Fruit fly (Drosophila melanogaster) whole organism, embryonic: ENCODE results near the gene Mf.

Experiments
- CG11696 ChIP-seq: fragments of 200-800 bp; sonication (Bioruptor generic); IDR thresholded peaks from 2 replicates; pipeline ENCODE4 v1.3.6; 2022; ENCODE audit warnings: missing biosample characterization, missing genetic modification characterization
- CG12236 ChIP-seq: fragments of 200-800 bp; sonication (Bioruptor generic); optimal IDR thresholded peaks from 2 replicates; lab custom pipeline; 2016; ENCODE audit warnings: missing biosample characterization, missing genetic modification characterization
- CG12299 ChIP-seq: fragments of 200-800 bp; sonication (Bioruptor generic); optimal IDR thresholded peaks from 2 replicates; lab custom pipeline; 2018; ENCODE audit warnings: missing biosample characterization, mild to moderate bottlenecking, missing genetic modification characterization
- CG13123 ChIP-seq: fragments of 200-800 bp; sonication (Bioruptor generic); optimal IDR thresholded peaks from 2 replicates; lab custom pipeline; 2016; ENCODE audit warnings: missing biosample characterization, missing genetic modification characterization
- CG17186 ChIP-seq: fragments of 200-800 bp; sonication (Bioruptor generic); optimal IDR thresholded peaks from 3 replicates; lab custom pipeline; 2017; ENCODE audit warnings: missing biosample characterization, missing genetic modification reagents, missing genetic modification characterization
- CG17328 ChIP-seq: fragments of 200-800 bp; sonication (Bioruptor generic); IDR thresholded peaks from 2 replicates; pipeline ENCODE4 v1.3.6; 2022; ENCODE audit warnings: missing biosample characterization, missing genetic modification characterization
- CG17568 ChIP-seq: fragments of 200-800 bp; sonication (Bioruptor generic); optimal IDR thresholded peaks from 2 replicates; lab custom pipeline; 2018; ENCODE audit warnings: missing biosample characterization, mild to moderate bottlenecking, missing genetic modification characterization, moderate library complexity
- CG32532 ChIP-seq: fragments of 200-800 bp; sonication (Bioruptor generic); IDR thresholded peaks from 2 replicates; pipeline ENCODE4 v1.3.6; 2022; ENCODE audit warnings: missing biosample characterization, missing genetic modification characterization
- CG32772 ChIP-seq: fragments of 200-800 bp; sonication (Bioruptor generic); IDR thresholded peaks from 2 replicates; pipeline ENCODE4 v1.3.6; 2022; ENCODE audit warnings: missing biosample characterization, missing genetic modification characterization
- CG3838 ChIP-seq: fragments of 200-800 bp; sonication (Bioruptor generic); optimal IDR thresholded peaks from 3 replicates; lab custom pipeline; 2016; ENCODE audit warnings: missing biosample characterization, missing genetic modification characterization
- CG4404 ChIP-seq: fragments of 200-800 bp; sonication (Bioruptor generic); IDR thresholded peaks from 2 replicates; pipeline ENCODE4 v1.3.6; 2022; ENCODE audit warnings: missing biosample characterization, missing genetic modification characterization
- CG6683 ChIP-seq: fragments of 200-800 bp; sonication (Bioruptor generic); optimal IDR thresholded peaks from 2 replicates; lab custom pipeline; 2017; ENCODE audit warnings: missing biosample characterization, mild to moderate bottlenecking, missing genetic modification characterization, missing genetic modification reagents
- CG6689 ChIP-seq: fragments of 200-800 bp; sonication (Bioruptor generic); IDR thresholded peaks from 2 replicates; pipeline ENCODE4 v1.3.6; 2022; ENCODE audit warnings: missing biosample characterization, missing genetic modification characterization
- CG7839 ChIP-seq: fragments of 200-800 bp; sonication (Bioruptor generic); optimal IDR thresholded peaks from 3 replicates; lab custom pipeline; 2018; ENCODE audit warnings: missing biosample characterization, mild to moderate bottlenecking, missing genetic modification characterization, moderate library complexity
- CG8089 ChIP-seq: fragments of 200-800 bp; sonication (Bioruptor generic); optimal IDR thresholded peaks from 3 replicates; lab custom pipeline; 2016; ENCODE audit warnings: missing biosample characterization, missing genetic modification characterization
- CG8478 ChIP-seq: fragments of >200 bp; optimal IDR thresholded peaks from 2 replicates; lab custom pipeline; 2018
- CG8765 ChIP-seq: fragments of 200-800 bp; sonication (Bioruptor generic); IDR thresholded peaks from 2 replicates; pipeline ENCODE4 v1.3.6; 2022; ENCODE audit warnings: missing biosample characterization, missing genetic modification characterization
- CG9437 ChIP-seq: fragments of 200-800 bp; sonication (Bioruptor generic); optimal IDR thresholded peaks from 2 replicates; lab custom pipeline; 2018; ENCODE audit warnings: missing biosample characterization, mild to moderate bottlenecking, missing genetic modification characterization
- CG9932 ChIP-seq: fragments of 200-800 bp; sonication (Bioruptor generic); IDR thresholded peaks from 2 replicates; pipeline ENCODE4 v1.3.6; 2022; ENCODE audit warnings: missing biosample characterization, missing genetic modification characterization
- CHES-1-like ChIP-seq: fragments of 200-800 bp; sonication (Bioruptor generic); optimal IDR thresholded peaks from 2 replicates; lab custom pipeline; 2016; ENCODE audit warnings: missing biosample characterization, missing genetic modification characterization
- Dbx ChIP-seq: fragments of 200-800 bp; sonication (Bioruptor generic); IDR thresholded peaks from 3 replicates; pipeline ENCODE4 v1.3.6; 2022; ENCODE audit warnings: missing biosample characterization, missing genetic modification characterization
- Ets97D ChIP-seq: fragments of 200-800 bp; sonication (Bioruptor generic); optimal IDR thresholded peaks from 3 replicates; lab custom pipeline; 2016; ENCODE audit warnings: missing biosample characterization, missing genetic modification characterization
- Gug ChIP-seq: fragments of 200-800 bp; sonication (Bioruptor generic); IDR thresholded peaks from 4 replicates; pipeline ENCODE4 v1.3.6; 2022; ENCODE audit warnings: missing biosample characterization, missing genetic modification characterization
- Lpt ChIP-seq: fragments of >200 bp; optimal IDR thresholded peaks from 2 replicates; lab custom pipeline; 2018; ENCODE audit warnings: missing biosample characterization, missing genetic modification characterization
- Oli ChIP-seq: fragments of 200-800 bp; sonication (Bioruptor generic); optimal IDR thresholded peaks from 2 replicates; lab custom pipeline; 2018; ENCODE audit warnings: missing biosample characterization, mild to moderate bottlenecking, missing genetic modification characterization, moderate library complexity
- Opbp ChIP-seq: fragments of 200-800 bp; sonication (Bioruptor generic); IDR thresholded peaks from 3 replicates; pipeline ENCODE4 v1.3.6; 2022; ENCODE audit warnings: missing biosample characterization, missing genetic modification characterization; ENCODE audit not compliant: partially characterized antibody
- Rfx ChIP-seq: fragments of 200-800 bp; sonication (Bioruptor generic); IDR thresholded peaks from 2 replicates; pipeline ENCODE4 v1.3.6; 2022; ENCODE audit warnings: missing biosample characterization, missing genetic modification characterization
- Tbp ChIP-seq: fragments of >200 bp; optimal IDR thresholded peaks from 2 replicates; lab custom pipeline; 2018; ENCODE audit warnings: missing biosample characterization, missing genetic modification characterization
- bbx ChIP-seq: fragments of 200-800 bp; sonication (Bioruptor generic); IDR thresholded peaks from 2 replicates; pipeline ENCODE4 v1.3.6; 2022; ENCODE audit warnings: missing biosample characterization, missing genetic modification characterization; ENCODE audit not compliant: partially characterized antibody
- bowl ChIP-seq: fragments of 200-800 bp; sonication (Bioruptor generic); IDR thresholded peaks from 2 replicates; pipeline ENCODE4 v1.3.6; 2022; ENCODE audit warnings: missing biosample characterization, missing genetic modification characterization
- btn ChIP-seq: fragments of 200-800 bp; sonication (Bioruptor generic); optimal IDR thresholded peaks from 2 replicates; lab custom pipeline; 2016; ENCODE audit warnings: missing biosample characterization, missing genetic modification characterization
- ci ChIP-seq: fragments of 200-800 bp; sonication (Bioruptor generic); IDR thresholded peaks from 3 replicates; pipeline ENCODE4 v1.3.6; 2022; ENCODE audit warnings: missing biosample characterization, missing genetic modification characterization
- cwo ChIP-seq: fragments of 200-800 bp; sonication (Bioruptor generic); optimal IDR thresholded peaks from 3 replicates; lab custom pipeline; 2017; ENCODE audit warnings: missing biosample characterization, missing genetic modification characterization, mild to moderate bottlenecking, moderate library complexity, missing genetic modification reagents
- fu2 ChIP-seq: fragments of 200-800 bp; sonication (Bioruptor generic); optimal IDR thresholded peaks from 2 replicates; lab custom pipeline; 2016; ENCODE audit warnings: missing biosample characterization, missing genetic modification characterization
- gfzf ChIP-seq: fragments of 200-800 bp; sonication (Bioruptor generic); optimal IDR thresholded peaks from 2 replicates; lab custom pipeline; 2016; ENCODE audit warnings: missing biosample characterization, mild to moderate bottlenecking, missing genetic modification characterization, moderate library complexity
- grn ChIP-seq: fragments of 200-800 bp; sonication (Bioruptor generic); optimal IDR thresholded peaks from 3 replicates; lab custom pipeline; 2017; ENCODE audit warnings: missing biosample characterization, missing genetic modification characterization
- gsb-n ChIP-seq: fragments of 200-800 bp; sonication (Bioruptor generic); optimal IDR thresholded peaks from 3 replicates; lab custom pipeline; 2018; ENCODE audit warnings: missing biosample characterization, mild to moderate bottlenecking, missing genetic modification characterization
- ham ChIP-seq: fragments of 200-800 bp; sonication (Bioruptor generic); IDR thresholded peaks from 2 replicates; pipeline ENCODE4 v1.3.6; 2022; ENCODE audit warnings: missing biosample characterization, missing genetic modification characterization
- hb ChIP-seq: fragments of 200-800 bp; sonication (Bioruptor generic); IDR thresholded peaks from 3 replicates; pipeline ENCODE4 v1.3.6; 2022; ENCODE audit warnings: missing biosample characterization, missing genetic modification characterization; ENCODE audit not compliant: partially characterized antibody
- jing ChIP-seq: fragments of 200-800 bp; sonication (Bioruptor generic); optimal IDR thresholded peaks from 2 replicates; lab custom pipeline; 2018; ENCODE audit warnings: missing biosample characterization, mild to moderate bottlenecking, missing genetic modification characterization
- klu ChIP-seq: fragments of 200-800 bp; sonication (Bioruptor generic); IDR thresholded peaks from 2 replicates; pipeline ENCODE4 v1.3.6; 2022; ENCODE audit warnings: missing biosample characterization, missing genetic modification characterization
- lov ChIP-seq, 2 experiments: fragments of 200-800 bp in 1 of 2; fragments of >200 bp in 1 of 2; sonication (Bioruptor generic) in 1 of 2; IDR thresholded peaks in 1 of 2; optimal IDR thresholded peaks in 1 of 2; 2 replicates in 1 of 2; 3 replicates in 1 of 2; pipeline versions ENCODE4 v1.3.6 to Lab custom; 2017 to 2022; ENCODE audit warnings: missing biosample characterization in 1 of 2, missing genetic modification characterization in 1 of 2
- nau ChIP-seq: fragments of 200-800 bp; sonication (Bioruptor generic); optimal IDR thresholded peaks from 3 replicates; lab custom pipeline; 2017; ENCODE audit warnings: missing biosample characterization, mild to moderate bottlenecking, missing genetic modification characterization, missing genetic modification reagents
- shn ChIP-seq: fragments of 200-800 bp; sonication (Bioruptor generic); optimal IDR thresholded peaks from 3 replicates; lab custom pipeline; 2016; ENCODE audit warnings: missing biosample characterization, missing genetic modification characterization
- tio ChIP-seq: fragments of 200-800 bp; sonication (Bioruptor generic); optimal IDR thresholded peaks from 2 replicates; lab custom pipeline; 2017; ENCODE audit warnings: missing biosample characterization, missing genetic modification characterization, inconsistent platforms
- unpg ChIP-seq: fragments of 200-800 bp; sonication (Bioruptor generic); optimal IDR thresholded peaks from 3 replicates; lab custom pipeline; 2018; ENCODE audit warnings: missing biosample characterization, mild to moderate bottlenecking, missing genetic modification characterization, moderate library complexity
- yki ChIP-seq: fragments of >200 bp; optimal IDR thresholded peaks from 3 replicates; lab custom pipeline; 2018

Gene Mf

DNA sequence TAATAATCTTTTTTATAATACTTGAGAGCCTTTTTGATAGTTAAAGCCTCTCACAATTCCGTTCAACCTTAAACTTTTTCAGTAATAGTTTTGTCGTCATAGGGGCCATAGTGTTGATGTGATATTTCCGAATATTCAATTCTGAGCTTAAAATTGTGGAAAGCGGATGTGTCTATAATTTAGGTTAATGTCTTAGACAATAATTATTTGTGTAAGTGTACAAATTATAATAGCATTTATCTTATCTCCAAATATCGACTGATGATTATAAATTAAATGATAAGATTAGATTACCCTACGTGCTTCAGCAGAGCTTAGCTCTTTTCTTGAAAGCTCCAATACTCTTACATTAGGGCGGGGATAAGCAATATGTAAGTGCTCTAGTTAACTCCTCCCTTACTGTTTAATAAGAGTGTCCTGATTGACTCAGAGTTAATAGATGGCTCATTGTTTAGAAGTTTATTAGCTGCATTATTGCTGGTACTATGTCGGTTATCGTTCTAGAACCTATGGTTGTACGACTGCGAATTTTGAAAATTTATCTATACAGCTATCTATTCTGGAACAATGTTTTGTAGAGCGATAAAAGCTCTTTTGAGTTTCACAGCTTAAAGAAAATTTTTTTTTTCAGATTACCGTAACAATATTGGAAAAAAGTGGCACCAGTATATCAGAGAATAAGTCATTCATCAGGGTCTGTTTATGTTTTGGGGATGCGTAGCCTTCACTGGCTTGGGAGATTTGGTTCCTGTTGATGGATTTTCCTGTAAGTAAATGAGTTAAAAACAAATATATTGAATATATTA, 42.1 kb downstream of the Mf start (continued):
- TF ChIP-seq lov (optimal IDR thresholded peaks at IDR 0.05; lab: Kevin White, UChicago) (no peak), lov (GFP tag; IDR thresholded peaks at IDR 0.05; lab: Robert Waterston, UW) (no peak), CG9437 (GFP tag; lab: Kevin White, UChicago) (peak; percentile 59), fu2 (GFP tag; lab: Kevin White, UChicago) (peak; percentile 39), nau (GFP tag; lab: Kevin White, UChicago) (no peak), unpg (GFP tag; lab: Kevin White, UChicago) (peak; percentile 15)

DNA sequence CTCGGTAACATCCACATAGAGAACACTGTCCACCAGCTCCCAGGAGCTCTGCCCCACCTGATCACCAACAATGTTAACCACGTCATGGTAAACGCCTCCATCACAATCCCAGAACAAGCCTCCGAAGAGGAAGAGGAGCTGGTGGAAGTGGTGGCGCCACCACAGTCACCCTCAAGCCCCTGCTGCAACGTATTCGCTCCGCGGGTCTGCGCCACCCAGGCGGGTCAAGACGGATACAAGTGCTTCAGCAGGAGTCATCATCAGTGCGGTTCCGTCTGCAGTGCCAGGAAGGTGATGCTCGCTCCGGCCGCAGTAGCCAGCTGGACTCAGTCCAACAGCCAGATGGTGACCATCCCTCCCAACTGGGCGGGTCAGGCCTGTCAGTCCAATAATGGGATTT, 43.1 kb downstream of the Mf start:
- no peak for TF ChIP-seq Dbx (GFP tag; lab: Robert Waterston, UW)
- TF ChIP-seq CG7839 (tag; lab: Kevin White, UChicago), result no peak
- no peak for TF ChIP-seq Tbp (GFP tag; lab: Kevin White, UChicago)
- no peak for TF ChIP-seq CHES-1-like (GFP tag; lab: Kevin White, UChicago)
- TF ChIP-seq bbx, result 0 out of 2 replicates have a peak, but pooled peaks have one; percentile 15
- 0 out of 2 replicates have a peak, but pooled peaks have one; percentile 32 for TF ChIP-seq bowl (GFP tag; lab: Robert Waterston, UW)
- no peak for TF ChIP-seq CG6689 (GFP tag; lab: Robert Waterston, UW)
- no peak for TF ChIP-seq Ets97D (GFP tag; lab: Kevin White, UChicago)
- TF ChIP-seq CG8765 (GFP tag; lab: Robert Waterston, UW), result 0 out of 2 replicates have a peak, but pooled peaks have one; percentile 45
- TF ChIP-seq CG17568 (GFP tag; lab: Kevin White, UChicago), result no peak
- no peak for TF ChIP-seq Opbp (GFP tag; lab: Robert Waterston, UW)
- no peak for TF ChIP-seq gfzf (GFP tag; lab: Kevin White, UChicago)
- 0 out of 2 replicates have a peak, but pooled peaks have one; percentile 53 for TF ChIP-seq ham (GFP tag; lab: Robert Waterston, UW)
- TF ChIP-seq jing, result no peak
- TF ChIP-seq Rfx, result no peak
- no peak for TF ChIP-seq Oli (tag; lab: Kevin White, UChicago)
- TF ChIP-seq CG32772 (GFP tag; lab: Robert Waterston, UW), result no peak
- no peak for TF ChIP-seq lov (optimal IDR thresholded peaks at IDR 0.05; lab: Kevin White, UChicago)
- peak; percentile 64; the same call in 1 of the 3 replicates for TF ChIP-seq lov (GFP tag; IDR thresholded peaks at IDR 0.05; lab: Robert Waterston, UW)
- no peak for TF ChIP-seq hb
- TF ChIP-seq CG12299 (tag; lab: Kevin White, UChicago), result no peak
- no peak for TF ChIP-seq grn
- no peak for TF ChIP-seq shn (GFP tag; lab: Kevin White, UChicago)
- no peak for TF ChIP-seq Gug (GFP tag; lab: Robert Waterston, UW)
- TF ChIP-seq klu (GFP tag; lab: Robert Waterston, UW), result 0 out of 2 replicates have a peak, but pooled peaks have one; percentile 26
- TF ChIP-seq CG6683 (GFP tag; lab: Kevin White, UChicago), result no peak
- 0 out of 3 replicates have a peak, but pooled peaks have one; percentile 15 for TF ChIP-seq ci (GFP tag; lab: Robert Waterston, UW)
- peak; percentile 3 for TF ChIP-seq CG8478
- TF ChIP-seq CG13123 (GFP tag; lab: Kevin White, UChicago), result no peak
- TF ChIP-seq btn (GFP tag; lab: Kevin White, UChicago), result no peak
- no peak for TF ChIP-seq CG9932 (GFP tag; lab: Robert Waterston, UW)
- no peak for TF ChIP-seq CG32532
- no peak for TF ChIP-seq CG8089 (GFP tag; lab: Kevin White, UChicago)
- TF ChIP-seq CG17328 (GFP tag; lab: Robert Waterston, UW), result no peak
- no peak for TF ChIP-seq tio
- TF ChIP-seq Lpt (GFP tag; lab: Kevin White, UChicago), result no peak
- no peak for TF ChIP-seq yki (lab: Kevin White, UChicago)
- TF ChIP-seq cwo (GFP tag; lab: Kevin White, UChicago), result no peak
- TF ChIP-seq CG12236 (GFP tag; lab: Kevin White, UChicago), result no peak
- no peak for TF ChIP-seq CG17186 (GFP tag; lab: Kevin White, UChicago)
- TF ChIP-seq gsb-n (tag; lab: Kevin White, UChicago), result no peak
- TF ChIP-seq CG11696 (GFP tag; lab: Robert Waterston, UW), result no peak
- no peak for TF ChIP-seq CG3838 (GFP tag; lab: Kevin White, UChicago)
- 0 out of 2 replicates have a peak, but pooled peaks have one; percentile 23 for TF ChIP-seq CG4404 (GFP tag; lab: Robert Waterston, UW)
